Fruit fly (Drosophila melanogaster) whole organism, pupa: Measurements from ENCODE around the gene CG1943.

Experiments used
- CG10348 ChIP-seq: fragments of 200-800 bp; sonication (Bioruptor generic); IDR thresholded peaks from 2 replicates; pipeline ENCODE4 v1.3.6; 2022; ENCODE audit warnings: missing biosample characterization, missing genetic modification characterization
- CG12605 ChIP-seq: fragments of 200-800 bp; sonication (Bioruptor generic); IDR thresholded peaks from 2 replicates; pipeline ENCODE4 v1.3.6; 2022; ENCODE audit warnings: missing biosample characterization, missing genetic modification characterization
- CG15710 ChIP-seq: fragments of 200-800 bp; sonication (Bioruptor generic); optimal IDR thresholded peaks from 2 replicates; lab custom pipeline; 2018; ENCODE audit warnings: missing biosample characterization, mild to moderate bottlenecking, missing genetic modification characterization, moderate library complexity
- CG32121 ChIP-seq: fragments of 200-800 bp; sonication (Bioruptor generic); IDR thresholded peaks from 2 replicates; pipeline ENCODE4 v1.3.6; 2022; ENCODE audit warnings: missing biosample characterization, missing genetic modification characterization
- CG4496 ChIP-seq: fragments of 200-800 bp; sonication (Bioruptor generic); IDR thresholded peaks from 3 replicates; pipeline ENCODE4 v1.3.6; 2022; ENCODE audit warnings: missing biosample characterization, missing genetic modification characterization
- CG9948 ChIP-seq: fragments of 200-800 bp; sonication (Bioruptor generic); optimal IDR thresholded peaks from 2 replicates; lab custom pipeline; 2018; ENCODE audit warnings: missing biosample characterization, mild to moderate bottlenecking, missing genetic modification characterization, moderate library complexity
- D1 ChIP-seq: fragments of 200-800 bp; sonication (Bioruptor generic); optimal IDR thresholded peaks from 2 replicates; lab custom pipeline; 2018; ENCODE audit warnings: missing biosample characterization, mild to moderate bottlenecking, missing genetic modification characterization, moderate library complexity
- EcR ChIP-seq: fragments of 200-800 bp; sonication (Bioruptor generic); optimal IDR thresholded peaks from 3 replicates; lab custom pipeline; 2019; ENCODE audit warnings: missing biosample characterization, missing genetic modification characterization, mild to moderate bottlenecking, moderate library complexity, missing genetic modification reagents
- Ets98B ChIP-seq: fragments of 200-800 bp; sonication (Bioruptor generic); IDR thresholded peaks from 2 replicates; pipeline ENCODE4 v1.3.6; 2022; ENCODE audit warnings: missing biosample characterization, missing genetic modification characterization
- Snoo ChIP-seq: fragments of 200-800 bp; sonication (Bioruptor generic); optimal IDR thresholded peaks from 3 replicates; lab custom pipeline; 2017; ENCODE audit warnings: missing biosample characterization, mild to moderate bottlenecking, missing genetic modification characterization, inconsistent platforms
- fd96Ca ChIP-seq: fragments of 200-800 bp; sonication (Bioruptor generic); IDR thresholded peaks from 3 replicates; pipeline ENCODE4 v1.3.6; 2022; ENCODE audit warnings: missing biosample characterization, missing genetic modification characterization
- rn ChIP-seq: fragments of 200-800 bp; sonication (Bioruptor generic); IDR thresholded peaks from 2 replicates; pipeline ENCODE4 v1.3.6; 2022; ENCODE audit warnings: missing biosample characterization, missing genetic modification characterization

DNA sequence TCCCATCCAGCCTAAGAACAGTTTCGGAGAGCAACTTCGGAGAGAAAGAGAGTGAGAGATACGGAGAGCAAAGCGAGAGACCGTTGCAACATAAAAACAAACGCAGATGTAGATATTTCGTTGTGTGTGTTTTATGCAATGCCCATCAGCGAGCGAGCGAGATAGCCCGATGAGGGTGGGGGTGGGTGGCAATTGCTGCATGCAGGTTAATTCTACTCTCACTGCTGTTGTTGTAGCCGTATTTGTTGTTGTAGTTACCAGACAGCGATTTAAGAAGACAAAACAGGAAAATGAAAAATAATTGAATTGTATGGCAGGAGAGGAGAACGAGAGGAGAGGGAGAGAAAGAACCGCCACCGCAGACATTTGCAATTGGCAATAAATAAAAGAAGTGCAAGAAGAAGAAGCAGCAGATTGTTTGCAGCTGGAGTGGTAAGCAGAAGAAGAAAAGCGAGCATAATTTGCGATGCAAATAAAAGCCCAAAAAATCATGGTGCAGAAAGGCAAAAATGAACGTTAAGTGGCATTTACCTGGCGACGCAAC is 35.2 kb downstream of the CG1943 start:
- TF ChIP-seq CG12605 (GFP tag; lab: Robert Waterston, UW) (no peak), EcR (GFP tag; lab: Kevin White, UChicago) (peak; percentile 82), CG9948 (tag; lab: Kevin White, UChicago) (no peak), Ets98B (GFP tag; lab: Robert Waterston, UW) (no peak; the same call in 1 of the 2 replicates), rn (GFP tag; lab: Robert Waterston, UW) (no peak), CG15710 (tag; lab: Kevin White, UChicago) (no peak), D1 (tag; lab: Kevin White, UChicago) (no peak), CG32121 (GFP tag; lab: Robert Waterston, UW) (no peak), fd96Ca (GFP tag; lab: Robert Waterston, UW) (no peak), CG10348 (GFP tag; lab: Robert Waterston, UW) (no peak), Snoo (peak; percentile 41), CG4496 (GFP tag; lab: Robert Waterston, UW) (0 out of 3 replicates have a peak, but pooled peaks have one; percentile 48)
